Fruit fly (Drosophila melanogaster): Measurements from ENCODE around the gene Ns3.

The Ns3 gene

DNA sequence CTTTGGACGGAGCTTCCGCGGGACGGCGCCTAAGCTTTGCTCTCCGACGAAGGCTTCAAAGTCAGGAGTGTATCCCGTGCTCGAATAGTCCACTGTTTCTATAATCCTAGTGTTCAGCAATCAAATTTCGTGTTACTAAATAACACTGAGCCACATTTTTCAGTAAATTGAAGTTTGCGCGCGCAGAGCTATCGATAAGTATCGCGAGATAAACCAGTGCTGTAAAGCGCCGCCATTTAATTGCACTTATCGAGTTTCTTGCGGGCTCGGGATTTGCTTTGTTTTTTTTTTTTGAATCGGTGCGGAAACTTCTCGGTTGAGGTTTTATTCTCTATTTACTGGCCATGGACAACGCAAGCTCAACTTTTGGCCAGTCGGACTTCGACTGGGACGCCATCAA is 12.8 kb upstream of the Ns3 start, which contains the start of the genes Rab27 and mei-38:
Rab27 (minus strand) TSS at position 127 of the 400 bp plus-strand sequence.
mei-38 (plus strand) TSS at position 216 of the 400 bp plus-strand sequence.
- no peak for TF ChIP-seq Dfd (GFP tag; optimal IDR thresholded peaks at IDR 0.05)
- no peak for TF ChIP-seq CG9705 (GFP tag; optimal IDR thresholded peaks at IDR 0.05)
- TF ChIP-seq foxo (GFP tag; optimal IDR thresholded peaks at IDR 0.05): peak in 1 of 2 experiments; percentile 39
- TF ChIP-seq dsf (GFP tag; optimal IDR thresholded peaks at IDR 0.05; ENCODE audit: borderline replicate concordance): no peak
- no peak for TF ChIP-seq Abd-B (GFP tag; optimal IDR thresholded peaks at IDR 0.05)
- TF ChIP-seq dmrt93B (GFP tag; optimal IDR thresholded peaks at IDR 0.05): no peak
- peak; percentile 48 for TF ChIP-seq rgr (GFP tag; optimal IDR thresholded peaks at IDR 0.05)
- TF ChIP-seq fru (GFP tag; optimal IDR thresholded peaks at IDR 0.05): peak; percentile 30
- TF ChIP-seq psq (GFP tag; optimal IDR thresholded peaks at IDR 0.05): peak; percentile 3
- peak; percentile 50 for TF ChIP-seq h (GFP tag; optimal IDR thresholded peaks at IDR 0.05)
- TF ChIP-seq br (GFP tag; optimal IDR thresholded peaks at IDR 0.05): peak; percentile 42
- no peak for TF ChIP-seq OdsH (GFP tag; optimal IDR thresholded peaks at IDR 0.05)
- TF ChIP-seq Myc (optimal IDR thresholded peaks at IDR 0.05): peak; percentile 17
- TF ChIP-seq lola (GFP tag; optimal IDR thresholded peaks at IDR 0.05): no peak
- TF ChIP-seq Hr83 (GFP tag; optimal IDR thresholded peaks at IDR 0.05; ENCODE audit: poor library complexity, severe bottlenecking): peak; percentile 43

- no peak for TF ChIP-seq psq (GFP tag; optimal IDR thresholded peaks at IDR 0.05)
- TF ChIP-seq Dfd (GFP tag; optimal IDR thresholded peaks at IDR 0.05): no peak
- TF ChIP-seq HLH106 (tag; optimal IDR thresholded peaks at IDR 0.05): no peak
- TF ChIP-seq jim (GFP tag; optimal IDR thresholded peaks at IDR 0.05): no peak
- TF ChIP-seq Vsx2 (GFP tag; optimal IDR thresholded peaks at IDR 0.05; ENCODE audit: partially characterized antibody): no peak
- no peak for TF ChIP-seq h (GFP tag; optimal IDR thresholded peaks at IDR 0.05)
- no peak for TF ChIP-seq CrebA (GFP tag; optimal IDR thresholded peaks at IDR 0.05; ENCODE audit: borderline replicate concordance)
These were observed 12.4 kb upstream of the Ns3 start for dm6 chrX:1476436-1476835.

- TF ChIP-seq Sp1 (GFP tag; optimal IDR thresholded peaks at IDR 0.05): no peak
- TF ChIP-seq N (GFP tag; optimal IDR thresholded peaks at IDR 0.05): no peak
- no peak for TF ChIP-seq foxo (GFP tag; optimal IDR thresholded peaks at IDR 0.05)
- no peak for TF ChIP-seq woc (GFP tag; optimal IDR thresholded peaks at IDR 0.05)
- TF ChIP-seq ey (GFP tag; optimal IDR thresholded peaks at IDR 0.05): no peak
- no peak for TF ChIP-seq pan (optimal IDR thresholded peaks at IDR 0.05)
- no peak for TF ChIP-seq Rel (GFP tag; optimal IDR thresholded peaks at IDR 0.05)
- TF ChIP-seq Rel (tag; optimal IDR thresholded peaks at IDR 0.05): no peak
- TF ChIP-seq psq (GFP tag; optimal IDR thresholded peaks at IDR 0.05): no peak
- TF ChIP-seq GATAd (GFP tag; optimal IDR thresholded peaks at IDR 0.05): no peak
- no peak for TF ChIP-seq Mio (GFP tag; optimal IDR thresholded peaks at IDR 0.05)
- TF ChIP-seq dmrt93B (GFP tag; optimal IDR thresholded peaks at IDR 0.05): no peak
- TF ChIP-seq brk (GFP tag; optimal IDR thresholded peaks at IDR 0.05): no peak
- no peak for TF ChIP-seq OdsH (GFP tag; optimal IDR thresholded peaks at IDR 0.05)
- TF ChIP-seq Hnf4 (GFP tag; optimal IDR thresholded peaks at IDR 0.05): no peak
- no peak for TF ChIP-seq jim (GFP tag; optimal IDR thresholded peaks at IDR 0.05)
- TF ChIP-seq Hr83 (GFP tag; optimal IDR thresholded peaks at IDR 0.05; ENCODE audit: poor library complexity, severe bottlenecking): no peak
- no peak for TF ChIP-seq br (GFP tag; optimal IDR thresholded peaks at IDR 0.05)
- no peak for TF ChIP-seq sage (GFP tag; optimal IDR thresholded peaks at IDR 0.05)
- TF ChIP-seq rgr (GFP tag; optimal IDR thresholded peaks at IDR 0.05): no peak
- TF ChIP-seq Abd-B (GFP tag; optimal IDR thresholded peaks at IDR 0.05): no peak
These were observed 8.2 kb upstream of the Ns3 start, which contains the start of gene CG14780 for dm6 chrX:1472222-1472621. CG14780 (plus strand) TSS chrX:1472522.

DNA sequence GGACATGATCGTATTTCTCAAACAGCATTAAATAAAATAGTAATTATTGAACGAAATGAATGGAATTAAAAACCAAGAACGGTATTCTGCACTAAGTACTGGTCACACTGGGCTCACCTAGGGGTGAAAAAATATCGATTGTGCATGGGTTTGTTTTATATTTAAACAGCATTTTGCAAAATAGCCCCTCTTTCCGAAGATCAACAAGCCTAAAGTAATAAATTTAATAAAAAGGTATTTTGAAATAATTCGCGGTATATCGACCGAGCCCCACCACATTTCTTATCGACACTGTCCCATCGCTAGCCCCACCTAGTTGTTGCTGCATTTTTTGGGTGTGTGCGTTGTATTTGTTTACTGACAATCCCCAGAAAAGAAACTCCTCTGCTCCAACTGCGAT is 6.5 kb upstream of the Ns3 start, which contains the start of gene pck:
pck (plus strand) TSS at position 105 of the 400 bp plus-strand sequence.
- TF ChIP-seq Hr83 (GFP tag; optimal IDR thresholded peaks at IDR 0.05; ENCODE audit: poor library complexity, severe bottlenecking): peak; percentile 11
- no peak for TF ChIP-seq CrebA (GFP tag; optimal IDR thresholded peaks at IDR 0.05; ENCODE audit: borderline replicate concordance)
- peak; percentile 58 for TF ChIP-seq psq (GFP tag; optimal IDR thresholded peaks at IDR 0.05)
- TF ChIP-seq h (GFP tag; optimal IDR thresholded peaks at IDR 0.05): peak; percentile 84
- TF ChIP-seq dmrt93B (GFP tag; optimal IDR thresholded peaks at IDR 0.05): no peak
- peak; percentile 79 for TF ChIP-seq br (GFP tag; optimal IDR thresholded peaks at IDR 0.05)
- peak; percentile 39 for TF ChIP-seq GATAd (GFP tag; optimal IDR thresholded peaks at IDR 0.05)
- TF ChIP-seq rgr (GFP tag; optimal IDR thresholded peaks at IDR 0.05): peak; percentile 82
- peak in 1 of 2 experiments; percentile 83 for TF ChIP-seq foxo (GFP tag; optimal IDR thresholded peaks at IDR 0.05)
- peak; percentile 75 for TF ChIP-seq fru (GFP tag; optimal IDR thresholded peaks at IDR 0.05)
- no peak for TF ChIP-seq jim (GFP tag; optimal IDR thresholded peaks at IDR 0.05)
- peak; percentile 51 for TF ChIP-seq Sp1 (GFP tag; optimal IDR thresholded peaks at IDR 0.05)
- peak; percentile 49 for TF ChIP-seq HLH106 (tag; optimal IDR thresholded peaks at IDR 0.05)
- peak; percentile 74 for TF ChIP-seq ey (GFP tag; optimal IDR thresholded peaks at IDR 0.05)
- no peak for TF ChIP-seq brk (GFP tag; optimal IDR thresholded peaks at IDR 0.05)
- peak; percentile 71 for TF ChIP-seq sv (GFP tag; optimal IDR thresholded peaks at IDR 0.05)
- peak; percentile 75 for TF ChIP-seq OdsH (GFP tag; optimal IDR thresholded peaks at IDR 0.05)
- no peak for TF ChIP-seq Dif (GFP tag; optimal IDR thresholded peaks at IDR 0.05; ENCODE audit: partially characterized antibody)
- no peak for TF ChIP-seq Hnf4 (GFP tag; optimal IDR thresholded peaks at IDR 0.05)
- TF ChIP-seq woc (GFP tag; optimal IDR thresholded peaks at IDR 0.05): no peak
- no peak for TF ChIP-seq Rel (GFP tag; optimal IDR thresholded peaks at IDR 0.05)
- peak; percentile 19 for TF ChIP-seq Rel (tag; optimal IDR thresholded peaks at IDR 0.05)
- no peak for TF ChIP-seq Abd-B (GFP tag; optimal IDR thresholded peaks at IDR 0.05)
